Fruit fly (Drosophila melanogaster) whole organism: Measurements from ENCODE around the gene CG33768.
"Not testable (repeated sequence)": the region's sequence is repeated elsewhere in the genome, so short reads cannot be mapped to it uniquely, and the experiment has no call there.

Source experiments
- CG8478 ChIP-seq: fragments of >200 bp; optimal IDR thresholded peaks from 2 replicates; lab custom pipeline; 2018; ENCODE audit warnings: inconsistent platforms
- Dll ChIP-seq: fragments of >200 bp; optimal IDR thresholded peaks from 2 replicates; lab custom pipeline; 2017
- usp ChIP-seq: fragments of >200 bp; optimal IDR thresholded peaks from 2 replicates; lab custom pipeline; 2017; ENCODE audit warnings: missing biosample characterization, missing genetic modification characterization, mixed read lengths

The CG33768 gene

dm6 chr3L:22696930-22697329 lies 50.0 kb downstream of the CG33768 start, which contains the start of gene CG32453:
Gene CG32453 (plus strand): TSS chr3L:22697230.
- not testable (repeated sequence) for TF ChIP-seq CG8478 (lab: Kevin White, UChicago); Dll; usp (GFP tag; lab: Kevin White, UChicago)
